Worm (Caenorhabditis elegans): ENCODE data around the gene C35C5.10.

C35C5.10 gene

ce11 chrX:11546445-11547275 is 9.4 kb upstream of the C35C5.10 start, which contains the start of gene selt-1.1 (continued):
- TF ChIP-seq F49E8.2 (tag; optimal IDR thresholded peaks at IDR 0.05; ENCODE audit: borderline replicate concordance) (no peak), zfp-2 (tag; optimal IDR thresholded peaks at IDR 0.05) (no peak), ceh-20 (GFP tag; IDR thresholded peaks at IDR 0.05) (0 out of 2 replicates have a peak, but pooled peaks have one; percentile 32), Y48G9A.11 (GFP tag; IDR thresholded peaks at IDR 0.05) (no peak), zag-1 (tag; optimal IDR thresholded peaks at IDR 0.05) (no peak), pha-4 (GFP tag; IDR thresholded peaks at IDR 0.05) (no peak), pha-4 (tag; optimal IDR thresholded peaks at IDR 0.05) (no peak), jun-1 (tag; optimal IDR thresholded peaks at IDR 0.05) (no peak), ceh-62 (tag; optimal IDR thresholded peaks at IDR 0.05) (no peak), F37D6.2 (tag; optimal IDR thresholded peaks at IDR 0.05) (no peak), egl-43 (GFP tag; IDR thresholded peaks at IDR 0.05) (no peak), snpc-1.2 (GFP tag; IDR thresholded peaks at IDR 0.05) (no peak)

ce11 chrX:11547442-11548023 is 8.5 kb upstream of the C35C5.10 start:
- TF ChIP-seq arid-1 (GFP tag; conservative IDR thresholded peaks at IDR 0.05) (no peak), Y105C5A.15 (GFP tag; IDR thresholded peaks at IDR 0.05) (no peak), duxl-1 (tag; optimal IDR thresholded peaks at IDR 0.05; ENCODE audit: poor library complexity) (no peak), daf-8 (GFP tag; IDR thresholded peaks at IDR 0.05) (no peak), skn-1 (tag; optimal IDR thresholded peaks at IDR 0.05) (no peak), tra-1 (GFP tag; IDR thresholded peaks at IDR 0.05) (no peak), ZK546.5 (tag; optimal IDR thresholded peaks at IDR 0.05) (no peak), lir-3 (tag; optimal IDR thresholded peaks at IDR 0.05) (no peak), cey-2 (tag; optimal IDR thresholded peaks at IDR 0.05; ENCODE audit: borderline replicate concordance, insufficient read depth) (no peak), daf-16 (GFP tag; optimal IDR thresholded peaks at IDR 0.05) (peak in 1 of 2 experiments; percentile 37), daf-16 (tag; optimal IDR thresholded peaks at IDR 0.05) (no peak), snpc-1.2 (GFP tag; IDR thresholded peaks at IDR 0.05) (no peak), aha-1 (tag) (peak; percentile 63), nhr-28 (tag; optimal IDR thresholded peaks at IDR 0.05) (peak; percentile 2), ceh-62 (tag; optimal IDR thresholded peaks at IDR 0.05) (no peak), rbr-2 (tag; optimal IDR thresholded peaks at IDR 0.05) (no peak), unc-62 (GFP tag; optimal IDR thresholded peaks at IDR 0.05 in 1 of 2) (peak in 1 of 2 experiments; percentile 86), unc-62 (tag; optimal IDR thresholded peaks at IDR 0.05) (no peak)

ce11 chrX:11548308-11548707 is 7.7 kb upstream of the C35C5.10 start, which contains the start of gene mig-2:
Gene mig-2, plus strand, starts transcription at chrX:11548608.
- TF ChIP-seq zip-2 (tag; optimal IDR thresholded peaks at IDR 0.05) (no peak), ceh-44 (GFP tag; IDR thresholded peaks at IDR 0.05) (no peak), nhr-237 (tag; optimal IDR thresholded peaks at IDR 0.05) (no peak), Y5F2A.4 (GFP tag; optimal IDR thresholded peaks at IDR 0.05) (no peak)

- peak; percentile 83; the same call in 1 of the 2 replicates for TF ChIP-seq tag-97 (GFP tag; IDR thresholded peaks at IDR 0.05)
- no peak for TF ChIP-seq nhr-77 (tag; optimal IDR thresholded peaks at IDR 0.05)
- no peak for TF ChIP-seq snpc-4 (tag; optimal IDR thresholded peaks at IDR 0.05)
- TF ChIP-seq set-16 (GFP tag; IDR thresholded peaks at IDR 0.05), result no peak
- TF ChIP-seq ceh-44 (GFP tag; IDR thresholded peaks at IDR 0.05), result no peak
- TF ChIP-seq nhr-6 (tag; optimal IDR thresholded peaks at IDR 0.05), result no peak
- peak in 1 of 2 experiments; percentile 74 for TF ChIP-seq unc-62 (GFP tag; optimal IDR thresholded peaks at IDR 0.05 in 1 of 2)
- TF ChIP-seq unc-62 (tag; optimal IDR thresholded peaks at IDR 0.05), result no peak
- peak; percentile 85 for TF ChIP-seq aha-1 (tag)
- TF ChIP-seq zip-2 (tag; optimal IDR thresholded peaks at IDR 0.05), result no peak
- no peak for TF ChIP-seq nhr-111 (GFP tag; optimal IDR thresholded peaks at IDR 0.05)
- TF ChIP-seq dmd-8 (GFP tag; IDR thresholded peaks at IDR 0.05), result no peak
- TF ChIP-seq hif-1 (tag; optimal IDR thresholded peaks at IDR 0.05), result no peak
- no peak for TF ChIP-seq ceh-20 (GFP tag; IDR thresholded peaks at IDR 0.05)
- TF ChIP-seq F49E8.2 (tag; optimal IDR thresholded peaks at IDR 0.05; ENCODE audit: borderline replicate concordance), result no peak
- TF ChIP-seq nhr-28 (tag; optimal IDR thresholded peaks at IDR 0.05), result no peak
- no peak for TF ChIP-seq daf-19 (GFP tag; conservative IDR thresholded peaks at IDR 0.05)
- no peak for TF ChIP-seq Y75B8A.6 (GFP tag; IDR thresholded peaks at IDR 0.05)
- no peak for TF ChIP-seq mdl-1 (tag; optimal IDR thresholded peaks at IDR 0.05)
- no peak for TF ChIP-seq ctbp-1 (GFP tag; IDR thresholded peaks at IDR 0.05)
These were observed 4.2 kb upstream of the C35C5.10 start for ce11 chrX:11551808-11552207.
